Worm (Caenorhabditis elegans): ENCODE data around the gene F44E5.15.

Gene F44E5.15

ce11 chrII:11816475-11816874 is 44.0 kb downstream of the F44E5.15 start, which contains the start of gene pap-3:
Gene pap-3 (minus strand): TSS chrII:11816575.
- TF ChIP-seq dao-5 (tag; optimal IDR thresholded peaks at IDR 0.05) (no peak), him-1 (tag; optimal IDR thresholded peaks at IDR 0.05) (no peak), W03F9.2 (tag; optimal IDR thresholded peaks at IDR 0.05) (no peak)

- TF ChIP-seq dao-5 (tag; optimal IDR thresholded peaks at IDR 0.05): no peak
- no peak for TF ChIP-seq him-1 (tag; optimal IDR thresholded peaks at IDR 0.05)
- TF ChIP-seq W03F9.2 (tag; optimal IDR thresholded peaks at IDR 0.05): no peak
Measured at ce11 chrII:11819824-11820223, 47.4 kb downstream of the F44E5.15 start, which contains the start of gene Y6D1A.2. Gene Y6D1A.2 (minus strand): TSS chrII:11819924.
